Fruit fly (Drosophila melanogaster) whole organism, prepupa: ENCODE measurements around the gene ex.

Source experiments
- CG6808 ChIP-seq: fragments of 200-800 bp; sonication (Bioruptor generic); optimal IDR thresholded peaks from 3 replicates; lab custom pipeline; 2017; ENCODE audit warnings: missing biosample characterization, missing genetic modification characterization, mild to moderate bottlenecking, moderate library complexity, missing genetic modification reagents
- CG7368 ChIP-seq: fragments of 200-800 bp; sonication (Bioruptor generic); optimal IDR thresholded peaks from 3 replicates; lab custom pipeline; 2016; ENCODE audit warnings: missing biosample characterization, missing genetic modification characterization
- Ets21C ChIP-seq: fragments of 200-800 bp; sonication (Bioruptor generic); optimal IDR thresholded peaks from 3 replicates; lab custom pipeline; 2016; ENCODE audit warnings: missing biosample characterization, missing genetic modification characterization
- Gug ChIP-seq: fragments of 200-800 bp; sonication (Bioruptor generic); IDR thresholded peaks from 2 replicates; pipeline ENCODE4 v1.3.6; 2022; ENCODE audit warnings: missing biosample characterization, missing genetic modification characterization
- dsx ChIP-seq: fragments of 200-800 bp; optimal IDR thresholded peaks from 3 replicates; lab custom pipeline; 2019; ENCODE audit warnings: missing biosample characterization, mild to moderate bottlenecking, missing genetic modification characterization, moderate library complexity; ENCODE audit not compliant: poor library complexity, severe bottlenecking
- esn ChIP-seq: fragments of 200-800 bp; sonication (Bioruptor generic); optimal IDR thresholded peaks from 2 replicates; lab custom pipeline; 2016; ENCODE audit warnings: missing biosample characterization, mild to moderate bottlenecking, missing genetic modification characterization, moderate library complexity
- fd59A ChIP-seq: fragments of 200-800 bp; sonication (Bioruptor generic); optimal IDR thresholded peaks from 2 replicates; lab custom pipeline; 2017; ENCODE audit warnings: missing biosample characterization, mild to moderate bottlenecking, missing genetic modification characterization, missing genetic modification reagents

- no peak for TF ChIP-seq CG6808 (GFP tag; lab: Kevin White, UChicago)
- TF ChIP-seq CG7368 (GFP tag; lab: Kevin White, UChicago) = no peak
- TF ChIP-seq Gug (GFP tag; lab: Robert Waterston, UW) = no peak
- no peak for TF ChIP-seq Ets21C
- no peak for TF ChIP-seq esn (GFP tag; lab: Kevin White, UChicago)
- no peak for TF ChIP-seq dsx (GFP tag; lab: Kevin White, UChicago)
- no peak for TF ChIP-seq fd59A (GFP tag; lab: Kevin White, UChicago)
Observed at dm6 chr2L:437498-437897, 6.5 kb downstream of the ex start.
